Worm (Caenorhabditis elegans) whole organism, early embryonic: Measurements from ENCODE around the gene C38H2.2.

Source experiments
- F13C5.2 ChIP-seq: sonication (generic microtip); optimal IDR thresholded peaks from 2 replicates; lab custom pipeline; 2017; ENCODE audit warnings: mild to moderate bottlenecking, missing genetic modification characterization, inconsistent platforms, missing compliant biosample characterization
- aly-1 ChIP-seq: sonication (generic microtip); optimal IDR thresholded peaks from 2 replicates; lab custom pipeline; 2016; ENCODE audit warnings: missing genetic modification characterization, missing compliant biosample characterization
- ama-1 ChIP-seq: fragments of 150-350 bp; optimal IDR thresholded peaks from 2 replicates; lab custom pipeline; 2014
- ceh-36 ChIP-seq: sonication (generic microtip); optimal IDR thresholded peaks from 2 replicates; lab custom pipeline; 2016; ENCODE audit warnings: missing genetic modification characterization, inconsistent platforms, missing compliant biosample characterization
- ets-7 ChIP-seq: sonication (generic microtip); optimal IDR thresholded peaks from 2 replicates; lab custom pipeline; 2016; ENCODE audit warnings: missing genotype, missing genetic modification characterization, missing compliant biosample characterization
- flt-1 ChIP-seq: fragments of 200-800 bp; sonication (Bioruptor generic); IDR thresholded peaks from 2 replicates; pipeline ENCODE4 v1.3.6; 2022; ENCODE audit warnings: missing genetic modification characterization, missing compliant biosample characterization
- hmbx-1 ChIP-seq: sonication (generic microtip); optimal IDR thresholded peaks from 2 replicates; lab custom pipeline; 2016; ENCODE audit warnings: mild to moderate bottlenecking, missing genetic modification characterization, missing compliant biosample characterization
- hmg-4 ChIP-seq: fragments of 200-800 bp; sonication (Bioruptor generic); optimal IDR thresholded peaks from 2 replicates; lab custom pipeline; 2018; ENCODE audit warnings: mild to moderate bottlenecking, missing genetic modification characterization, missing compliant biosample characterization
- tra-4 ChIP-seq: sonication (generic microtip); optimal IDR thresholded peaks from 2 replicates; lab custom pipeline; 2017; ENCODE audit warnings: missing genetic modification characterization, missing compliant biosample characterization

ce11 chrIII:10333961-10334542, 47.5 kb upstream of the C38H2.2 start, which contains the start of the genes jmjd-4 and mev-1:
- no peak for TF ChIP-seq ama-1
- TF ChIP-seq tra-4 (tag; lab: Kevin White, UChicago): no peak
- TF ChIP-seq ets-7: no peak
- no peak for TF ChIP-seq aly-1 (tag; lab: Kevin White, UChicago)
- TF ChIP-seq flt-1 (GFP tag; lab: Robert Waterston, UW): peak; percentile 51; the same call in 1 of the 2 replicates
- TF ChIP-seq F13C5.2 (tag; lab: Kevin White, UChicago): peak; percentile 73
- TF ChIP-seq ceh-36 (tag; lab: Kevin White, UChicago): peak; percentile 23
- no peak for TF ChIP-seq hmbx-1 (tag; lab: Kevin White, UChicago)
- no peak for TF ChIP-seq hmg-4 (GFP tag; lab: Kevin White, UChicago)
